Fruit fly (Drosophila melanogaster) whole organism: ENCODE data around the gene CG42870.

Experiments used
- CG8478 ChIP-seq: fragments of >200 bp; optimal IDR thresholded peaks from 2 replicates; lab custom pipeline; 2018; ENCODE audit warnings: inconsistent platforms
- EcR ChIP-seq, 2 experiments: fragments of >200 bp; optimal IDR thresholded peaks; 2 replicates each; lab custom pipeline; 2017; ENCODE audit warnings: missing biosample characterization in 2 of 2, missing genetic modification characterization in 2 of 2, missing genetic modification reagents in 2 of 2
- pan ChIP-seq: fragments of >200 bp; optimal IDR thresholded peaks from 2 replicates; lab custom pipeline; 2017
- psq ChIP-seq: fragments of >200 bp; optimal IDR thresholded peaks from 2 replicates; lab custom pipeline; 2017
- usp ChIP-seq: fragments of >200 bp; optimal IDR thresholded peaks from 2 replicates; lab custom pipeline; 2017; ENCODE audit warnings: missing biosample characterization, missing genetic modification characterization, mixed read lengths

dm6 chr3R:21739010-21739409, 1.8 kb upstream of the CG42870 start, which contains the start of gene CG34034:
- no peak for TF ChIP-seq pan (lab: Kevin White, UChicago)
- no peak for TF ChIP-seq CG8478 (lab: Kevin White, UChicago)
- TF ChIP-seq psq: no peak
- no peak for TF ChIP-seq EcR (GFP tag; optimal IDR thresholded peaks at IDR 0.05; lab: Kevin White, UChicago)
- TF ChIP-seq usp (GFP tag; lab: Kevin White, UChicago): no peak
